Fruit fly (Drosophila melanogaster): ENCODE results near the gene nur.
A peak's percentile ranks its signal among the peaks of the same experiment; 100 is the strongest.

nur gene

dm6 chr2L:13778648-13779047 is 42.7 kb downstream of the nur start (continued):
- TF ChIP-seq Ets97D (GFP tag; optimal IDR thresholded peaks at IDR 0.05) (peak; percentile 24), CG2120 (GFP tag; optimal IDR thresholded peaks at IDR 0.05) (peak; percentile 77), Hmx (GFP tag; optimal IDR thresholded peaks at IDR 0.05) (peak; percentile 11), tio (GFP tag; optimal IDR thresholded peaks at IDR 0.05) (peak; percentile 56), nau (GFP tag; optimal IDR thresholded peaks at IDR 0.05) (no peak), CG43689 (GFP tag; IDR thresholded peaks at IDR 0.05) (0 out of 2 replicates have a peak, but pooled peaks have one; percentile 14), CG12104 (GFP tag; optimal IDR thresholded peaks at IDR 0.05) (peak; percentile 51), Hand (GFP tag; optimal IDR thresholded peaks at IDR 0.05) (peak; percentile 28), Oaz (GFP tag; IDR thresholded peaks at IDR 0.05) (no peak), D19B (GFP tag; optimal IDR thresholded peaks at IDR 0.05) (peak; percentile 9), eve (GFP tag; optimal IDR thresholded peaks at IDR 0.05) (no peak), CG10209 (GFP tag; optimal IDR thresholded peaks at IDR 0.05) (peak; percentile 73), CG10321 (GFP tag; IDR thresholded peaks at IDR 0.05) (no peak), cad (GFP tag; optimal IDR thresholded peaks at IDR 0.05) (no peak), ewg (GFP tag; optimal IDR thresholded peaks at IDR 0.05) (peak; percentile 55), CG12659 (GFP tag; optimal IDR thresholded peaks at IDR 0.05) (peak; percentile 69), H2.0 (GFP tag; IDR thresholded peaks at IDR 0.05) (0 out of 2 replicates have a peak, but pooled peaks have one; percentile 7), abd-A (tag; optimal IDR thresholded peaks at IDR 0.05) (no peak), CG6654 (GFP tag; optimal IDR thresholded peaks at IDR 0.05) (no peak), dimm (GFP tag; IDR thresholded peaks at IDR 0.05) (no peak), peb (GFP tag; IDR thresholded peaks at IDR 0.05) (no peak), CG4707 (GFP tag; optimal IDR thresholded peaks at IDR 0.05) (no peak), Ets65A (GFP tag) (peak; percentile 93), sqz (GFP tag; optimal IDR thresholded peaks at IDR 0.05) (no peak), CG11695 (GFP tag; IDR thresholded peaks at IDR 0.05) (no peak), repo (GFP tag; optimal IDR thresholded peaks at IDR 0.05) (peak; percentile 23), chm (GFP tag; IDR thresholded peaks at IDR 0.05) (no peak), CTCF (GFP tag; optimal IDR thresholded peaks at IDR 0.05) (no peak), CG9609 (GFP tag; optimal IDR thresholded peaks at IDR 0.05) (peak; percentile 18), dmrt11E (tag; optimal IDR thresholded peaks at IDR 0.05) (no peak), fru (optimal IDR thresholded peaks at IDR 0.05) (no peak), CG14965 (GFP tag; optimal IDR thresholded peaks at IDR 0.05; ENCODE audit: borderline replicate concordance) (no peak), CG11504 (tag; optimal IDR thresholded peaks at IDR 0.05) (peak; percentile 88), CG1233 (GFP tag; optimal IDR thresholded peaks at IDR 0.05) (peak; percentile 37), NC2α (GFP tag; optimal IDR thresholded peaks at IDR 0.05) (no peak), nmo (GFP tag; optimal IDR thresholded peaks at IDR 0.05) (peak; percentile 84), gce (GFP tag; IDR thresholded peaks at IDR 0.05) (0 out of 3 replicates have a peak, but pooled peaks have one; percentile 15), Atf6 (GFP tag; IDR thresholded peaks at IDR 0.05) (0 out of 2 replicates have a peak, but pooled peaks have one; percentile 37), h (optimal IDR thresholded peaks at IDR 0.05) (no peak), zf30C (GFP tag; optimal IDR thresholded peaks at IDR 0.05) (peak; percentile 8), Dll (GFP tag; IDR thresholded peaks at IDR 0.05; ENCODE audit: partially characterized antibody) (no peak), shn (GFP tag; optimal IDR thresholded peaks at IDR 0.05) (no peak), Chrac-16 (GFP tag; optimal IDR thresholded peaks at IDR 0.05) (peak; percentile 11), NC2β (GFP tag; optimal IDR thresholded peaks at IDR 0.05) (peak; percentile 5), CG13775 (GFP tag; optimal IDR thresholded peaks at IDR 0.05) (peak; percentile 40), crc (GFP tag; optimal IDR thresholded peaks at IDR 0.05) (no peak), Six4 (GFP tag; optimal IDR thresholded peaks at IDR 0.05) (peak; percentile 5), CG8281 (tag; optimal IDR thresholded peaks at IDR 0.05) (no peak), bbx (GFP tag; IDR thresholded peaks at IDR 0.05; ENCODE audit: partially characterized antibody) (no peak)
